Worm (Caenorhabditis elegans): Measurements from ENCODE around the gene klp-18.

- TF ChIP-seq aly-2 (tag; optimal IDR thresholded peaks at IDR 0.05) (no peak), zip-2 (tag; optimal IDR thresholded peaks at IDR 0.05) (no peak)
Measured at ce11 chrIV:7057677-7058076, 17.7 kb downstream of the klp-18 start, which contains the start of gene srx-50.

All from whole organism, L4 larva.